Worm (Caenorhabditis elegans): ENCODE results near the gene F53F1.3.

- TF ChIP-seq lsy-2 (tag; optimal IDR thresholded peaks at IDR 0.05), result no peak
- TF ChIP-seq nhr-237 (tag; optimal IDR thresholded peaks at IDR 0.05), result no peak
- TF ChIP-seq nhr-12 (tag; optimal IDR thresholded peaks at IDR 0.05), result no peak
- no peak for TF ChIP-seq ztf-11 (tag; optimal IDR thresholded peaks at IDR 0.05)
- no peak for TF ChIP-seq elt-1 (tag; optimal IDR thresholded peaks at IDR 0.05; ENCODE audit: borderline replicate concordance, insufficient read depth)
- no peak for TF ChIP-seq unc-62 (GFP tag; optimal IDR thresholded peaks at IDR 0.05)
- TF ChIP-seq unc-39 (tag; optimal IDR thresholded peaks at IDR 0.05), result no peak
- no peak for TF ChIP-seq nhr-2 (tag; optimal IDR thresholded peaks at IDR 0.05)
- no peak for TF ChIP-seq ces-1 (GFP tag; optimal IDR thresholded peaks at IDR 0.05)
- no peak for TF ChIP-seq pha-4 (tag; optimal IDR thresholded peaks at IDR 0.05)
Measured at ce11 chrV:13417513-13417912, 9.5 kb downstream of the F53F1.3 start, which contains the start of gene F53F1.6.
